Fruit fly (Drosophila melanogaster): ENCODE measurements around the gene Arf1.
A peak's percentile ranks its signal among the peaks of the same experiment; 100 is the strongest.

DNA sequence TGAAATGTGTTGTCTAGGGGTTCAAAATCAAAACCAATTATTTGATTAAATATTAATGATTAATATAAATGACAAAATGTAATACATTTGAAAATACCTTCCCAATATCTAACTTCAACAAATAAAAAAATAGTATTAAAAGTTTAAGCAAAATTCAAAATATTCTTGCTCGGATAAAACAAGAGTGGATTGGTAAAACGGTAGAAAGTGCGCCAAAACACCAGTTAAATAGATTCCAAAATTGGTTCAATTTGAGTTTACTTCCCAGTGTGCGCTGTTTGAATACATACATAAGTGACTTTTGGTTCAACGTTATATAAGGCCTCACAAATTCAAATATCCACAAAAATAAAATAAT lies 7.0 kb downstream of the Arf1 start:
- TF ChIP-seq vnd (GFP tag; IDR thresholded peaks at IDR 0.05; ENCODE audit: partially characterized antibody) = no peak
- TF ChIP-seq Sox100B (GFP tag; optimal IDR thresholded peaks at IDR 0.05) = peak; percentile 78
- no peak for TF ChIP-seq CG17802 (tag; optimal IDR thresholded peaks at IDR 0.05)
- no peak for TF ChIP-seq CG13287 (GFP tag; IDR thresholded peaks at IDR 0.05; ENCODE audit: partially characterized antibody)
- TF ChIP-seq usp (GFP tag; optimal IDR thresholded peaks at IDR 0.05) = no peak
- no peak for TF ChIP-seq wek (GFP tag; optimal IDR thresholded peaks at IDR 0.05)
- peak; percentile 11 for TF ChIP-seq psq (GFP tag; optimal IDR thresholded peaks at IDR 0.05)

Data from whole organism, embryonic.